Fruit fly (Drosophila melanogaster) whole organism: ENCODE measurements around the gene CG14153.

ENCODE experiments used
- CG8478 ChIP-seq: fragments of >200 bp; optimal IDR thresholded peaks from 2 replicates; lab custom pipeline; 2018; ENCODE audit warnings: inconsistent platforms
- Dll ChIP-seq: fragments of >200 bp; optimal IDR thresholded peaks from 2 replicates; lab custom pipeline; 2017
- EcR ChIP-seq, 2 experiments: fragments of >200 bp; optimal IDR thresholded peaks; 2 replicates each; lab custom pipeline; 2017; ENCODE audit warnings: missing biosample characterization in 2 of 2, missing genetic modification characterization in 2 of 2, missing genetic modification reagents in 2 of 2
- pan ChIP-seq: fragments of >200 bp; optimal IDR thresholded peaks from 2 replicates; lab custom pipeline; 2017
- psq ChIP-seq: fragments of >200 bp; optimal IDR thresholded peaks from 2 replicates; lab custom pipeline; 2017
- usp ChIP-seq: fragments of >200 bp; optimal IDR thresholded peaks from 2 replicates; lab custom pipeline; 2017; ENCODE audit warnings: missing biosample characterization, missing genetic modification characterization, mixed read lengths

CG14153 gene

DNA sequence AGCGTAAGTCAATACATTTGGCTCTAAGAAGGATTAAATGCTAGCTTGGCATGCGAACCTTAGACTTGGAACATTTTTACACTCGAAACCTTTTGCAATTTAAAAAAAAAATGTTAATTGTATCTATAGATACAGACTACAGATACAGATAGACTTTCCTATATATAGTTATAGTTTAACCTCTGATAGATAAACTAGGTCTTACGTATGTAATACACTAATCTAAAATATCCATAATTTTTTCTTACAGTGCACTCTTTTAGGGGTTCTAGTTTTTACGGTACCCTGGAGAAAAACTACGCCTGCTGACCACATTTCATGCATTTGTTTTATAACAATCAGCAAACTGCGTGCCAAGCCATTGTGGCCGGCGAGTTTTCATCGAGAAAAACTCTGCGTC is 3.8 kb downstream of the CG14153 start:
- TF ChIP-seq pan (lab: Kevin White, UChicago), result no peak
- no peak for TF ChIP-seq EcR (GFP tag; optimal IDR thresholded peaks at IDR 0.05; lab: Kevin White, UChicago)
- TF ChIP-seq psq (lab: Kevin White, UChicago), result no peak
- no peak for TF ChIP-seq CG8478
- TF ChIP-seq Dll (lab: Kevin White, UChicago), result no peak
- no peak for TF ChIP-seq usp (GFP tag; lab: Kevin White, UChicago)

DNA sequence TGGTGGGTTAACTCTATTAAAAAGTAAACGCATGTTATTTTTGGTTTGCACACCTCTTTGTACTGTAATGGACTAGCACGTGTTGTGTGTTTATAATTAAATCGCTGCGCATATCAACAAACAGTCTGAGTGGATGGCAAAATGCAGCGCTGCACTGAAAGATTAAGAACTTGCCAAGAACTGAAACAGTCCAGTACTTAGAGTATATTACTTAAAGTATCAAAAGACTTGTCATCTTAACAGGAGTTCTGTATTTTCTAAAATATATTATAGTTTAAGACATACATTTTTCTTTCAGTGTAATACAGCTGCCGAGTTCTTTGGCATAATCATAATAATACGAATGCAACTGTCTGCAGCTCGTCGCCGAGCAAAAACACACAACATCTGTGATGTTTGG is 5.1 kb downstream of the CG14153 start:
- TF ChIP-seq EcR (GFP tag; optimal IDR thresholded peaks at IDR 0.05; lab: Kevin White, UChicago) (no peak), pan (lab: Kevin White, UChicago) (no peak), usp (GFP tag; lab: Kevin White, UChicago) (no peak), psq (lab: Kevin White, UChicago) (no peak), CG8478 (no peak), Dll (lab: Kevin White, UChicago) (no peak)

DNA sequence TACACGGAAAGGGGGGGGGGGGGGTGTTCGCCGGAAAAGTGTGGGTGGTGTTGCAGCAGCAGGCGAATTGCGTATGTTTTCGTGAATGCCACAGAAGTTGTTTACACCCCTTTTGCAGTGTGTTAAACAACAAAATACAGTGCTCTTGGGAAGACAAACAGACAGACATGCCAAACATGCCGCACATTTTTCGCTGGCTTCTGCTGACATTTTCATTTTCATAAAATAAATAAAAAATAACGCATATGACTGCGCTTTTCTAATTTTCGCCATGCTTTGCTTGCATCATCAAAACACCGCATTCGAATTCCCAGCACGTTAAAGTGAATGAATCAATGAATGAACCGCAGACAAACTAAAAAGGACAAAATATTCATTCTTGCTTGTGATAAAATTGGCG is 7.9 kb downstream of the CG14153 start:
- no peak for TF ChIP-seq usp (GFP tag; lab: Kevin White, UChicago)
- TF ChIP-seq psq (lab: Kevin White, UChicago), result no peak
- TF ChIP-seq Dll (lab: Kevin White, UChicago), result no peak
- TF ChIP-seq EcR (GFP tag; optimal IDR thresholded peaks at IDR 0.05; lab: Kevin White, UChicago), result no peak
- TF ChIP-seq pan (lab: Kevin White, UChicago), result no peak
- TF ChIP-seq CG8478, result no peak

DNA sequence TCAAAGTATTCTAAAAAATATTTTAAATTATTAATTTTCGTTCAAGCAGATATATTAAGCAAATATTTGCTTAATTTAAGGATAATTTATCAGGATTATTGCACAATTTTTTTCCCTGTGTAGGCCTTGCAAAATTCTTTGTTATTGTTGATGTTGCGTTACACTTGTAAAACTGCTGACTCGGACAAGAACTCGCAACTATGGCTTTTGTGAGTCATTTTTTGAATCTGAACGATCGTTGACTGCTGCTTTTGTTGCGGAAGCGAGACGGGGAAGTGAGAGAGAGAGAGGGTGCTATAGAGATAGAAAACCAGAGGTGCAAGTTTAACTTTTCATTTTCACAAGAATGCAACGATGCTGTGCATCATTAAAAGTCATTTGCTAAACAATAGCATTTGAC is 9.2 kb downstream of the CG14153 start:
- TF ChIP-seq CG8478 (no peak), psq (lab: Kevin White, UChicago) (no peak), pan (lab: Kevin White, UChicago) (no peak), EcR (GFP tag; optimal IDR thresholded peaks at IDR 0.05; lab: Kevin White, UChicago) (no peak), usp (GFP tag; lab: Kevin White, UChicago) (no peak), Dll (lab: Kevin White, UChicago) (no peak)

DNA sequence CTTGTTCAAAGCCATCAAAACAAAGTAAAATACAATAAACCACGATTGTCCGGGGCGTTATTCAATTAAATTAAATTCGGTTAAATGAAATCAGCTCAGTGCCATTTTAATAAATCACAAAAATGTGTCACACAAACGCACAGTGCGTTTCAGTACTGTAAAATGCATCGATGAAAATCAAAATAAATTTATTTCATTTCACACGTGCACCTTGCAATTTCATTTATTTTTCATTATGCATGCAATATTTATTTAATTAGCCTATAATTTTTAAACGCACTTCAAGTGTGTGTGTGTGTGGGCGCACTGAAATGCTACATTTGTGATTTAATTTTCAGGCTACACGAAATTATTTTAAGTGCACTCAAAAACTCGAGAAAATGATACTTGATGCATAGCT is 11.1 kb downstream of the CG14153 start:
- TF ChIP-seq psq (lab: Kevin White, UChicago) (no peak), pan (lab: Kevin White, UChicago) (no peak), usp (GFP tag; lab: Kevin White, UChicago) (no peak), Dll (lab: Kevin White, UChicago) (no peak)

DNA sequence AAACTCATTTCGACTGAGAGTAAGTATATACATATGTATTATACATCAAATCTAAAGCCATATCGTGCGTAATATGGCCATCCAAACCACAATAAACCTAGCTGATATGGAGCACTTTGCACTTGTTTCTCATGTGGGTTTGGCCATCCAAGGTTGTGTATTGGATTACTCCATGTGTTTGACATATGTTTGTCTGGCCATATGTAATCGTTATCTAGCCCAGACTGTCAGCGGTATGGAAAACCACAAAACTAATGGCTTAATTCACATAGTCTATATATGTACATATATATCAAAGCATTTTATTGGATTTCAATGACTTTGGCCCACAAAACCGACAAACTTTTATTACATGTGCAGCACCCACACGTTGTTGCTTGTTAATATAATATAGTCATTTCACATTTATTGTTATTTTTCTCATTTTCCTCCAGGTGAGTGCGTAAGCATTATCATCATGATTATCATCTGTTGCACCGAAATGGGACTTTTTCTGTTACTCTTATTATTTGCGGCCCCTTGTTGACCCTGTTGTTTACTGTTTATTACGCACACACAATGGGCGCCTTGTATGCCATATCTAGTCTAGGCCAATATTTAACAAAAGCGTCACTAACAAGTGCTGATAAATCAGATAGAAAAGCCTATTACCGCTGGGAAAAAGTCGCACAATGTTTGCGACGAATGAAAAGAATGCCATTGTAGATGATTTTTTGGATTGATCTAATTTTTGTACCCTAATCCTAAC is 13.3 kb downstream of the CG14153 start:
- TF ChIP-seq EcR (GFP tag; optimal IDR thresholded peaks at IDR 0.05; lab: Kevin White, UChicago) (no peak), Dll (lab: Kevin White, UChicago) (no peak), pan (lab: Kevin White, UChicago) (no peak), usp (GFP tag; lab: Kevin White, UChicago) (no peak), CG8478 (no peak), psq (lab: Kevin White, UChicago) (no peak)

DNA sequence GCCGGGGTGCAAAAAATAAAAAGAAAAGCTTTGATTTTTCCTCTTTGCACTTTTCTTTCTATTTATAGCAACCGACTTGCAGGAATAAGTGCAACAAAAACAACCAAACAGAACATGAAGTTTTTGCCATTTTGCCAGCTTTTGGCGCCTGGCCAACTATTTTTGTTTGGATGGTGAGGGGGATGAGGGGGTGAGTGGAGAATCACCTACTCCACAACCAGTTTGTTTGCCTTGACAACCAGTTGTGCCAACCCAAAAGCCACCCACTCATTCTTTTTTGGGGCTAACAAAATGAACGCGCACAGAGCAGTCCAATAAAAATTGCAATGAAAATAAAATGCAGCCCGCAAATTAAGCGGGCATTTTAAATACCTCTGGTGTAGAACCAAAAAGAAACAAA is 14.0 kb downstream of the CG14153 start:
- TF ChIP-seq CG8478, result no peak
- no peak for TF ChIP-seq psq (lab: Kevin White, UChicago)
- no peak for TF ChIP-seq pan (lab: Kevin White, UChicago)
- no peak for TF ChIP-seq usp (GFP tag; lab: Kevin White, UChicago)
- no peak for TF ChIP-seq Dll (lab: Kevin White, UChicago)
- no peak for TF ChIP-seq EcR (GFP tag; optimal IDR thresholded peaks at IDR 0.05; lab: Kevin White, UChicago)

DNA sequence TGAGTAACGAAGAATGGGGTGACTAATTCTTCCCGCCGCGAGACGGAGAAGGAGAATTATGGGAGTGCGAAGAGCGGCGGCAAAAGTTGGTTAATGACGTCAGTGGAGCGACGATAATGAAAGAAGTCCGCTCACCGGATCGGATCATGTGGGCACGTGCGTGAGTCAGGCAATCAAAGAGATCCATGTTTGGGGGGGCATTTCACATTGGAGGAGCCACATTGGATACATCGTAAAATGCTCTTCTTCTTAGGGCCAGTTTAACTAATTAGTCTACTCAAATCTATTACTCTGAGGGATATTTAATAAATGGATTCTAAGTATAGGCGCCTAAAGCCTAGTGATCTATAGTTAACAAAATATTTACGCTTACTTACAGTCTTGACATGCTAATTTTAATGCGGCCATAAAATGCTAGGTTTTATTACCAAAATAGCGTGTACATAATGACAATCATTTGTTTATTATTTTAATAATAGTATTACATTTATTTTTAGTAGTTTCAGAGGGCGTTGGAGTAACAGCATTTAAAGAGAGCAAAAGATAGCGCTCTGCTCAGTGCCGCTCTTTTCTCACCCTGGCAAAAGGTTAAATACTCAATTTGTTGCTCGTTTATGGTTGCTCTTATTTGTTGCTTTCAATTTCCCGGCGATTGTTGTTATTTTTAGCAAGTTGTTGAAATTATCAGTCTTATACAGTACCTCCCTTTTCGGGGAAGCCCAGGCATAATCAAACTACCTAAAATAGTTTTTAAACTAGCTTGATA is 15.2 kb downstream of the CG14153 start:
- TF ChIP-seq psq (lab: Kevin White, UChicago) (no peak), CG8478 (no peak), Dll (lab: Kevin White, UChicago) (no peak), pan (lab: Kevin White, UChicago) (no peak), usp (GFP tag; lab: Kevin White, UChicago) (no peak), EcR (GFP tag; optimal IDR thresholded peaks at IDR 0.05; lab: Kevin White, UChicago) (no peak)

DNA sequence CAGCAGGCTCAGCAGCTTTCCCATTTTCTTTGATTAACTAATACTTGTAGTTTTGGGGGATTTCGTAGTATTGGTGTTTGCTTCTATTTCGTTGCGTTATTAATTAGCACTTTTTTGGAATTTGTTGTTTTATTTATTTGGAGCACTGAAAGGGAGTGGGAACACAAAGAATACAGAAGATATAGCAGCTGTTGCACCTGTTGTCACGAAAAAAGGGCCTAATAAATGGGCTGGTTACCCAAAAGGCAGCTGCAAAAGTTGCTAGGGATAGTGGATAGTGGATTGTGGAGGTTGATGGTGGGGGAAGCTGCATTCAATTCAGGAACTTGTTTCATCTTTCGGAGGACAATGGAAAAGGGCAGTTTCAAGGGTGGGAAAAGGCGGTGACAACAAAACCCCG is 16.2 kb downstream of the CG14153 start:
- TF ChIP-seq usp (GFP tag; lab: Kevin White, UChicago) (no peak), CG8478 (no peak), EcR (GFP tag; optimal IDR thresholded peaks at IDR 0.05; lab: Kevin White, UChicago) (no peak), psq (lab: Kevin White, UChicago) (no peak), pan (lab: Kevin White, UChicago) (no peak), Dll (lab: Kevin White, UChicago) (no peak)

DNA sequence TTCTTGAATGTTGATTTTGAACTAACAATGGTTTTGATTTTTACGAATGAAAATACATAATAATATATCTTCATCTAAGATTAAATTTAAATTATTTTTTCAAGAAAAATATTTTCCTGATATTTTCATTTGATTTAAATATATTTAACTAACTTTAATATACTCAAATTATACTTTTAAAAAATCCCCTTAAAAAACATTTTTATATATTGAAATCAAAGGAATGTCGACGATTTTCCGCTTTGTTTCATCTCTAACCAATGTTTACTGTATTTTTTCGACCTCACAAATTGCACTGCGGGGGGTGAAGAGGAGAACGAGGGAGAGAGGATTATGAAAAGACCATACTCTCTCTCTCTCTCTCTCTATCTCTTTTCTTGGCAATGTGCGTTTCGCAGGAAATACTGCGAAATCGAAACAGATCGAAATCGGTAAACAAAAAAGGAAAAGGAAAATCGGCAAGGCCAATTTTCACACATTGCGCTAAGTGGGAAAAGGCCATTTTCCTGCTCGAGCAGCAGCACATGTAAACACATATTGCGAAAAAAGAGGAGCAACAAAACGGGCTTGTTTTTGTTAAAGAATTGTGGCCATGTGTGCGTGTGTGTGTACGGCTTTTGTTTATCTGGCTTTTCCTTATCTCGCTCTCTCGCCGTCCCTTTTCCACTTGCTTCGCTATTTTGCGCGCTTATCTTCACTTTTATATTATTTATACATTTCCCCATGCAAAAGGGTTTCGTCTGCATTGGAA is 16.8 kb downstream of the CG14153 start:
- TF ChIP-seq Dll (lab: Kevin White, UChicago) (no peak), EcR (GFP tag; optimal IDR thresholded peaks at IDR 0.05; lab: Kevin White, UChicago) (no peak), usp (GFP tag; lab: Kevin White, UChicago) (no peak), psq (lab: Kevin White, UChicago) (no peak), pan (lab: Kevin White, UChicago) (no peak)
